ENCODE assay signal across 2 worm cellular contexts in genomic region chrIII:2781833-2782232, ce11.
TF ChIP-seq lines count a peak whose summit lies in the region.

No protein-coding gene starts in this region.

TF ChIP-seq in whole organism, L4 larva, 104 proteins besides CTCF, POLR2A, EP300 and RAD21:
- 0 out of 2 replicates have a peak, but pooled peaks have one; percentile 19 for TF ChIP-seq Y48G9A.11 (GFP tag; IDR thresholded peaks at IDR 0.05; lab: Robert Waterston, UW)
- no peak for TF ChIP-seq T20F7.1 (GFP tag; optimal IDR thresholded peaks at IDR 0.05; lab: Kevin White, UChicago)
- no peak for TF ChIP-seq cey-2 (tag; optimal IDR thresholded peaks at IDR 0.05; lab: Kevin White, UChicago; ENCODE audit: borderline replicate concordance, insufficient read depth)
- peak; percentile 43 for TF ChIP-seq aha-1 (tag; lab: Kevin White, UChicago)
- TF ChIP-seq tra-1 (GFP tag; IDR thresholded peaks at IDR 0.05; lab: Robert Waterston, UW) = no peak
- TF ChIP-seq mxl-3 (GFP tag; optimal IDR thresholded peaks at IDR 0.05; lab: Kevin White, UChicago) = no peak
- no peak for TF ChIP-seq spr-3 (GFP tag; optimal IDR thresholded peaks at IDR 0.05; lab: Kevin White, UChicago)
- no peak for TF ChIP-seq daf-8 (GFP tag; IDR thresholded peaks at IDR 0.05; lab: Robert Waterston, UW)
- TF ChIP-seq dpl-1 (GFP tag; optimal IDR thresholded peaks at IDR 0.05; lab: Kevin White, UChicago) = no peak
- TF ChIP-seq dmd-9 (GFP tag; IDR thresholded peaks at IDR 0.05; lab: Robert Waterston, UW) = no peak
- no peak for TF ChIP-seq lin-39 (tag; optimal IDR thresholded peaks at IDR 0.05; lab: Kevin White, UChicago)
- TF ChIP-seq nhr-76 (tag; optimal IDR thresholded peaks at IDR 0.05; lab: Kevin White, UChicago) = no peak
- no peak for TF ChIP-seq tag-97 (GFP tag; IDR thresholded peaks at IDR 0.05; lab: Robert Waterston, UW)
- no peak for TF ChIP-seq daf-12 (tag; optimal IDR thresholded peaks at IDR 0.05; lab: Kevin White, UChicago)
- no peak for TF ChIP-seq R02D3.7 (tag; optimal IDR thresholded peaks at IDR 0.05; lab: Kevin White, UChicago)
- TF ChIP-seq sdz-12 (GFP tag; optimal IDR thresholded peaks at IDR 0.05; lab: Kevin White, UChicago) = no peak

TF ChIP-seq in whole organism, young adult, 124 proteins besides CTCF, POLR2A, EP300 and RAD21:
- TF ChIP-seq efl-1 (GFP tag; optimal IDR thresholded peaks at IDR 0.05; lab: Kevin White, UChicago) (peak; percentile 51), mes-4 (tag; optimal IDR thresholded peaks at IDR 0.05; lab: Kevin White, UChicago) (no peak), lsl-1 (GFP tag; optimal IDR thresholded peaks at IDR 0.05; lab: Kevin White, UChicago) (peak; percentile 98), madf-8 (GFP tag; conservative IDR thresholded peaks at IDR 0.05; lab: Robert Waterston, UW) (peak; percentile 50), F33H1.4 (GFP tag; IDR thresholded peaks at IDR 0.05; lab: Robert Waterston, UW) (peak; percentile 80), tbp1 (GFP tag; optimal IDR thresholded peaks at IDR 0.05; lab: Kevin White, UChicago) (peak; percentile 21), mcd-1 (GFP tag; IDR thresholded peaks at IDR 0.05; lab: Robert Waterston, UW) (peak; percentile 30; the same call in 1 of the 2 replicates), D2030.7 (GFP tag; IDR thresholded peaks at IDR 0.05; lab: Robert Waterston, UW) (peak; percentile 45; the same call in 1 of the 2 replicates), Y53F4B.3 (GFP tag; IDR thresholded peaks at IDR 0.05; lab: Robert Waterston, UW) (no peak), xnd-1 (tag; optimal IDR thresholded peaks at IDR 0.05; lab: Kevin White, UChicago) (peak; percentile 87), him-1 (tag; optimal IDR thresholded peaks at IDR 0.05; lab: Kevin White, UChicago) (peak; percentile 24), madf-6 (GFP tag; IDR thresholded peaks at IDR 0.05; lab: Robert Waterston, UW) (peak; percentile 84; the same call in 1 of the 2 replicates), B0019.2 (GFP tag; conservative IDR thresholded peaks at IDR 0.05; lab: Robert Waterston, UW) (no peak), F37B4.10 (GFP tag; IDR thresholded peaks at IDR 0.05; lab: Robert Waterston, UW) (no peak), B0035.1 (tag; optimal IDR thresholded peaks at IDR 0.05; lab: Kevin White, UChicago) (no peak), cebp-2 (GFP tag; IDR thresholded peaks at IDR 0.05; lab: Robert Waterston, UW) (no peak), pbrm-1 (GFP tag; IDR thresholded peaks at IDR 0.05; lab: Robert Waterston, UW) (peak; percentile 9; the same call in 1 of the 2 replicates)
